Fruit fly (Drosophila melanogaster): ENCODE results near the gene CG31274.
A peak's percentile ranks its signal among the peaks of the same experiment; 100 is the strongest.

CG31274 gene

dm6 chr3R:16960219-16960618, 32.6 kb upstream of the CG31274 start (continued):
- TF ChIP-seq Ssrp (tag; optimal IDR thresholded peaks at IDR 0.05) (no peak), ato (GFP tag; IDR thresholded peaks at IDR 0.05; ENCODE audit: partially characterized antibody) (no peak), CG2120 (GFP tag; optimal IDR thresholded peaks at IDR 0.05) (no peak), CG2199 (GFP tag; IDR thresholded peaks at IDR 0.05) (peak; percentile 36; the same call in 1 of the 3 replicates), ERR (GFP tag; optimal IDR thresholded peaks at IDR 0.05) (no peak), TFAM (GFP tag; optimal IDR thresholded peaks at IDR 0.05) (no peak), CG9932 (GFP tag; IDR thresholded peaks at IDR 0.05) (no peak), mirr (GFP tag; optimal IDR thresholded peaks at IDR 0.05) (no peak), fd3F (GFP tag; optimal IDR thresholded peaks at IDR 0.05) (no peak), CG9609 (GFP tag; optimal IDR thresholded peaks at IDR 0.05) (no peak), CG1529 (GFP tag; optimal IDR thresholded peaks at IDR 0.05) (no peak), repo (GFP tag; optimal IDR thresholded peaks at IDR 0.05) (no peak), CG7271 (tag; optimal IDR thresholded peaks at IDR 0.05) (no peak), CG7928 (GFP tag; optimal IDR thresholded peaks at IDR 0.05) (no peak), CG10209 (GFP tag; optimal IDR thresholded peaks at IDR 0.05) (no peak), CG43689 (GFP tag; IDR thresholded peaks at IDR 0.05) (no peak), phol (tag; optimal IDR thresholded peaks at IDR 0.05) (peak; percentile 31), Sin3A (optimal IDR thresholded peaks at IDR 0.05) (no peak), Fer2 (tag; optimal IDR thresholded peaks at IDR 0.05) (no peak), CG11093 (GFP tag; IDR thresholded peaks at IDR 0.05) (0 out of 3 replicates have a peak, but pooled peaks have one; percentile 12), Dbx (GFP tag; IDR thresholded peaks at IDR 0.05) (no peak), Sox100B (GFP tag; optimal IDR thresholded peaks at IDR 0.05) (no peak), CG8924 (tag; optimal IDR thresholded peaks at IDR 0.05) (no peak), CG32532 (GFP tag; IDR thresholded peaks at IDR 0.05) (no peak), CG10654 (GFP tag; optimal IDR thresholded peaks at IDR 0.05) (no peak), crol (GFP tag; IDR thresholded peaks at IDR 0.05) (peak; percentile 59), CG18764 (GFP tag; optimal IDR thresholded peaks at IDR 0.05) (no peak), eve (GFP tag; optimal IDR thresholded peaks at IDR 0.05) (no peak), Aef1 (GFP tag; IDR thresholded peaks at IDR 0.05) (no peak), CG13894 (tag; optimal IDR thresholded peaks at IDR 0.05) (no peak), CG9797 (GFP tag; optimal IDR thresholded peaks at IDR 0.05) (no peak), ash1 (GFP tag; optimal IDR thresholded peaks at IDR 0.05) (no peak), CG1832 (GFP tag; optimal IDR thresholded peaks at IDR 0.05) (peak; percentile 90), Dek (tag; optimal IDR thresholded peaks at IDR 0.05) (no peak), CG12942 (GFP tag; optimal IDR thresholded peaks at IDR 0.05) (no peak), PHDP (tag; optimal IDR thresholded peaks at IDR 0.05) (no peak), gem (tag; optimal IDR thresholded peaks at IDR 0.05) (no peak), CG8478 (optimal IDR thresholded peaks at IDR 0.05) (peak; percentile 93), rib (GFP tag; IDR thresholded peaks at IDR 0.05) (0 out of 2 replicates have a peak, but pooled peaks have one; percentile 23), NC2α (GFP tag; optimal IDR thresholded peaks at IDR 0.05) (no peak), CG8281 (tag; optimal IDR thresholded peaks at IDR 0.05) (no peak), CG17361 (GFP tag; IDR thresholded peaks at IDR 0.05) (no peak), trh (GFP tag; optimal IDR thresholded peaks at IDR 0.05) (no peak), cwo (GFP tag; optimal IDR thresholded peaks at IDR 0.05) (no peak), Rfx (GFP tag; IDR thresholded peaks at IDR 0.05) (no peak), CG31224 (GFP tag; IDR thresholded peaks at IDR 0.05) (no peak), CG32772 (GFP tag; IDR thresholded peaks at IDR 0.05) (no peak), wor (GFP tag; IDR thresholded peaks at IDR 0.05) (no peak), so (GFP tag; IDR thresholded peaks at IDR 0.05) (no peak), dm (GFP tag; optimal IDR thresholded peaks at IDR 0.05) (no peak), gsb-n (tag; optimal IDR thresholded peaks at IDR 0.05) (no peak), CG10321 (GFP tag; IDR thresholded peaks at IDR 0.05) (peak; percentile 66), Neu2 (GFP tag; optimal IDR thresholded peaks at IDR 0.05; ENCODE audit: borderline replicate concordance) (no peak)
